Worm (Caenorhabditis elegans): ENCODE data around the gene dpm-1.

Gene dpm-1

DNA sequence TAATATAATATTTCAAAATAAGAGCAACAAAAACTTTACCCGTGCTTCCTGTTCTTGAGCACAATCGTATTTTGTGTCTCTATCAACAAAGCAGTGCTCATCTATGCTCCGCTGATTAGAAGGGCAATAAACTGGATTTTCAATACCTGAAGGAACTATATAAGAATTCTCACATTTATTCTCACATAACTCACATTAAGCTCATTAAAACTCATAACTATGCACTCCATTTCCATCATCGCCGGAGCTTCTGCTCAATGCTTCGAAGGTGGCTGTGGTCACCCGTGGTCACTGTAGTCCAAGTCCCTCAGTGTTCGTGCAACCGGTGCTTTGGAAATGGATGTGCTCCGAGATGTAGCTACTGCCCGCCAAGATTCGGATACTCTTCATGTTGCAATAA is 9.3 kb downstream of the dpm-1 start, which contains the start of the genes Y66H1A.8 and M04G7.5:
TSS of gene Y66H1A.8 (minus strand) at position 101 of the 400 bp plus-strand sequence.
TSS of gene M04G7.5 (plus strand) at position 258 of the 400 bp plus-strand sequence.
- no peak for TF ChIP-seq nhr-25 (tag; optimal IDR thresholded peaks at IDR 0.05)
- no peak for TF ChIP-seq mdl-1 (tag; optimal IDR thresholded peaks at IDR 0.05)
- no peak for TF ChIP-seq fos-1 (tag; optimal IDR thresholded peaks at IDR 0.05)
- no peak for TF ChIP-seq lsy-2 (tag; optimal IDR thresholded peaks at IDR 0.05)
- TF ChIP-seq crh-2 (tag; optimal IDR thresholded peaks at IDR 0.05): no peak
- no peak for TF ChIP-seq nhr-12 (tag; optimal IDR thresholded peaks at IDR 0.05)
- no peak for TF ChIP-seq sem-4 (tag; optimal IDR thresholded peaks at IDR 0.05)
- no peak for TF ChIP-seq lin-13 (GFP tag; optimal IDR thresholded peaks at IDR 0.05)
- TF ChIP-seq egl-27 (tag; optimal IDR thresholded peaks at IDR 0.05): no peak
- no peak for TF ChIP-seq dmd-4 (tag; optimal IDR thresholded peaks at IDR 0.05)
- TF ChIP-seq C34F6.9 (tag; optimal IDR thresholded peaks at IDR 0.05): no peak
- no peak for TF ChIP-seq ceh-16 (tag; optimal IDR thresholded peaks at IDR 0.05)
- no peak for TF ChIP-seq unc-39 (tag; optimal IDR thresholded peaks at IDR 0.05)
- no peak for TF ChIP-seq ztf-4 (tag; optimal IDR thresholded peaks at IDR 0.05)
- no peak for TF ChIP-seq nhr-10 (tag; optimal IDR thresholded peaks at IDR 0.05)
- no peak for TF ChIP-seq R02D3.7 (tag; optimal IDR thresholded peaks at IDR 0.05)
- TF ChIP-seq skn-1 (tag; optimal IDR thresholded peaks at IDR 0.05): no peak
- TF ChIP-seq snpc-4 (tag; optimal IDR thresholded peaks at IDR 0.05): no peak
- TF ChIP-seq aly-2 (tag; optimal IDR thresholded peaks at IDR 0.05): no peak
- no peak for TF ChIP-seq nhr-11 (tag; optimal IDR thresholded peaks at IDR 0.05)

DNA sequence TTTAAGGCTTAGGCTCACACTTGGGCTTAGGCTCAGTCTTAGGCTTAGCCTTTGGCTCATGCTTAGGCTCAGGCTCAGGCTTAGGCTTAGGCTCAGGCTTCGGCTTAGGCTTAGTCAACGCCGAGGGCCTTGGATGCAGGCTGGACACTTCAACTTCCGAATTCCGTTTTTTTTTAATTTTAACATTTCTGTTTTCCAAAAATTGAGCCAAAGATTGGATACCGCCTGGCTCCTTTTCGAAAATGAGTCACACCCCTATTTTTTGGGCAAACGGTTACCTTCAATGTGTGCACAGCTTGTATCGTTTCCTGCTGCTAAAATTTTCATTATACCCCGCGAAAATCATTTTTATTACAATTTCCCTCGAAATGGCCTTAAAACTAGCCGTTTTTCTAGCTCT is 10.0 kb downstream of the dpm-1 start, which contains the start of gene M04G7.1:
TSS of gene M04G7.1 (plus strand) at position 301 of the 400 bp plus-strand sequence.
- TF ChIP-seq F13H6.1 (tag; optimal IDR thresholded peaks at IDR 0.05) (no peak), R02D3.7 (tag; optimal IDR thresholded peaks at IDR 0.05) (no peak), unc-55 (GFP tag; optimal IDR thresholded peaks at IDR 0.05) (no peak), alr-1 (tag; optimal IDR thresholded peaks at IDR 0.05) (no peak), lsy-2 (tag; optimal IDR thresholded peaks at IDR 0.05) (no peak), C34F6.9 (tag; optimal IDR thresholded peaks at IDR 0.05) (no peak), dmd-4 (tag; optimal IDR thresholded peaks at IDR 0.05) (no peak), skn-1 (tag; optimal IDR thresholded peaks at IDR 0.05) (no peak), crh-2 (tag; optimal IDR thresholded peaks at IDR 0.05) (no peak), unc-62 (GFP tag; optimal IDR thresholded peaks at IDR 0.05) (no peak), nhr-237 (tag; optimal IDR thresholded peaks at IDR 0.05) (no peak), mdl-1 (tag; optimal IDR thresholded peaks at IDR 0.05) (no peak), sem-4 (tag; optimal IDR thresholded peaks at IDR 0.05) (no peak), ztf-4 (tag; optimal IDR thresholded peaks at IDR 0.05) (no peak), nhr-21 (tag; optimal IDR thresholded peaks at IDR 0.05) (no peak), nhr-23 (tag; optimal IDR thresholded peaks at IDR 0.05) (no peak)

DNA sequence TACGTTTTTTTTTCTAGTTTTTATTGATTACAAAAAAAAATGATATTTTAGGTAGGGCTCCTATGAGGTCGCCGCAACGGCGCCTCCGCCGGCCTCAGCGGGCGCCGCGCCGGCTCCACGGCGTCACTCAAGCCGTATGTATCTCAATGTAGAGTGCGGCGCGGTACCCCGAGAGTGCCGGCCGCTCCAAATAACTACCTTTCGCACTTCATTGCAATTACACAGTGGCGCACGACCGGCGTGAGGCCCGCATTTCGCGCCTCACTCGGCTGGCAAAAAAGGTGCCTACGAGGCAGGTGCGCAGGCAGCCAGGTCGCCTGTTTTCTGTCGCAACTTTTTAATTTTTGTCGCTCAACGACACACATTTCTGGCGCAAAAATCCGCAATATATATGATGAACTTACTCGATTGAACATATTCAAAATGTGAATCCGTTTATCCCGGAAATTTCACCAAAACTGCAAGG is 15.2 kb downstream of the dpm-1 start, which contains the start of gene M04G7.2:
TSS of gene M04G7.2 (minus strand) at position 416 of the 466 bp plus-strand sequence.
- TF ChIP-seq mab-5 (tag; optimal IDR thresholded peaks at IDR 0.05) (no peak), nhr-6 (tag; optimal IDR thresholded peaks at IDR 0.05) (no peak), mdl-1 (tag; optimal IDR thresholded peaks at IDR 0.05) (no peak), ztf-1 (GFP tag; conservative IDR thresholded peaks at IDR 0.05) (no peak)

DNA sequence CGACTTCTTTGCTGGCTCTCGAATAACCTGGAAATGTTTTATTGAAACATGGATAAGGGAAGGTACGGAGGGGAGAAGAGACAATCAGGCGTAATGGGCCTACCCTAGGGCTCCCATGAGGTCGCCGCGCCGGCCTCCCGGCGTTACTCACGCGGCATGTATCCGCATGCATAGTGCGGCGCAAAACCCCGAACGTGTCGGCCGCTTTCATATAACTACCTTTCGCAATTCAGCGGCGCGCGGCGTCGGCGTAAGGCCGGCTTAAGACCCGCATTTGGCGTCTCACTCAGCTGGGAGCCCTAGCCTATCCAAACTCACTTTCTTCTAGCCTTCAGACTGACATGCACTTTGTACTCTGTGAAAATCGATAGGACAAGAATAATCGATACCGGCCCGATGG is 16.6 kb downstream of the dpm-1 start:
- TF ChIP-seq nhr-12 (tag; optimal IDR thresholded peaks at IDR 0.05) (no peak), R02D3.7 (tag; optimal IDR thresholded peaks at IDR 0.05) (no peak), F13H6.1 (tag; optimal IDR thresholded peaks at IDR 0.05) (no peak), nhr-21 (tag; optimal IDR thresholded peaks at IDR 0.05) (no peak), snpc-4 (tag; optimal IDR thresholded peaks at IDR 0.05) (no peak), nhr-6 (tag; optimal IDR thresholded peaks at IDR 0.05) (no peak), sem-4 (tag; optimal IDR thresholded peaks at IDR 0.05) (no peak), ztf-11 (tag; optimal IDR thresholded peaks at IDR 0.05) (no peak), egl-27 (tag; optimal IDR thresholded peaks at IDR 0.05) (no peak), lin-13 (GFP tag; optimal IDR thresholded peaks at IDR 0.05) (no peak), lsy-2 (tag; optimal IDR thresholded peaks at IDR 0.05) (no peak), zag-1 (tag; optimal IDR thresholded peaks at IDR 0.05) (no peak)

DNA sequence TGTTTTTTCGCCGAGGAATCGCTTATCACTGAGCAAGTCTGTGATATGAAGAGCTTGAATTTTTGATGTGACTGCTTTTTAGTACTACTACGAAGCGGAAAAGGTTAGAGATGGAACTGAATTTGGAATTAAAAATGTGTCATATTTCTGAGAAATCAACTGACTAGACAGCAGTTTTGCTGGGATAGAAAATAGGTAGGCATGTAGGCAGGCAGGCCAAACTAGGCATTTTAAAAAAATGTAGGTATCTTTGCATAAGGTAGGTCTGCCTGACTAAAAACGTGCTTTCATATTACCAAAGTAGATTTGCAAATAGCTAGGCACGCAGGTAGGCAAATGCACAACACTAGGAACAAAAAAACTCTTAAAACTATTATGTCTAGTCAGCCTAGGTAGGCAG is 21.1 kb downstream of the dpm-1 start:
- TF ChIP-seq unc-55 (GFP tag; optimal IDR thresholded peaks at IDR 0.05) (no peak), nhr-12 (tag; optimal IDR thresholded peaks at IDR 0.05) (no peak), fos-1 (tag; optimal IDR thresholded peaks at IDR 0.05) (no peak), C34F6.9 (tag; optimal IDR thresholded peaks at IDR 0.05) (no peak), crh-2 (tag; optimal IDR thresholded peaks at IDR 0.05) (no peak), nhr-6 (tag; optimal IDR thresholded peaks at IDR 0.05) (no peak), ztf-11 (tag; optimal IDR thresholded peaks at IDR 0.05) (no peak), blmp-1 (tag; optimal IDR thresholded peaks at IDR 0.05; ENCODE audit: insufficient read depth) (no peak), unc-39 (tag; optimal IDR thresholded peaks at IDR 0.05) (no peak)
